Worm (Caenorhabditis elegans) whole organism, young adult: ENCODE data around the gene oac-50.

Source experiments
- B0019.2 ChIP-seq: fragments of 200-800 bp; sonication (Bioruptor generic); conservative IDR thresholded peaks from 2 replicates; pipeline ENCODE4 v1.3.6; 2022; ENCODE audit warnings: missing genetic modification reagents, missing genetic modification characterization, missing compliant biosample characterization
- B0035.1 ChIP-seq: sonication (generic microtip); optimal IDR thresholded peaks from 2 replicates; lab custom pipeline; 2016; ENCODE audit warnings: missing genetic modification characterization, mild to moderate bottlenecking, missing compliant biosample characterization, missing genotype, missing genetic modification reagents
- B0336.3 ChIP-seq: fragments of 200-800 bp; sonication (Bioruptor generic); IDR thresholded peaks from 2 replicates; pipeline ENCODE4 v1.3.6; 2022; ENCODE audit warnings: missing genetic modification characterization, missing compliant biosample characterization
- F22D6.2 ChIP-seq: sonication (generic microtip); optimal IDR thresholded peaks from 2 replicates; lab custom pipeline; 2016; ENCODE audit warnings: mild to moderate bottlenecking, missing genetic modification characterization, missing compliant biosample characterization
- F33H1.4 ChIP-seq: fragments of 200-800 bp; sonication (Bioruptor generic); IDR thresholded peaks from 2 replicates; pipeline ENCODE4 v1.3.6; 2022; ENCODE audit warnings: missing genetic modification reagents, missing genetic modification characterization, missing compliant biosample characterization
- F49E8.2 ChIP-seq: sonication (generic microtip); optimal IDR thresholded peaks from 3 replicates; lab custom pipeline; 2017; ENCODE audit warnings: missing genetic modification characterization, mild to moderate bottlenecking, missing compliant biosample characterization, antibody characterized with exemption, moderate library complexity; ENCODE audit not compliant: insufficient read depth
- F57A8.1 ChIP-seq: fragments of 200-800 bp; sonication (Bioruptor generic); optimal IDR thresholded peaks from 2 replicates; lab custom pipeline; 2018; ENCODE audit warnings: mild to moderate bottlenecking, missing genetic modification characterization, moderate library complexity, missing compliant biosample characterization
- Y67H2A.10 ChIP-seq: fragments of 200-800 bp; sonication (Bioruptor generic); conservative IDR thresholded peaks from 2 replicates; pipeline ENCODE4 v1.3.6; 2022; ENCODE audit warnings: missing genetic modification reagents, missing genetic modification characterization, missing compliant biosample characterization
- Y79H2A.3 ChIP-seq: fragments of 200-800 bp; sonication (Bioruptor generic); conservative IDR thresholded peaks from 2 replicates; pipeline ENCODE4 v1.3.6; 2022; ENCODE audit warnings: missing genetic modification reagents, missing genetic modification characterization, missing compliant biosample characterization
- athp-1 ChIP-seq: sonication (generic microtip); optimal IDR thresholded peaks from 2 replicates; lab custom pipeline; 2017; ENCODE audit warnings: mild to moderate bottlenecking, missing genetic modification characterization, missing compliant biosample characterization
- attf-3 ChIP-seq: fragments of 200-800 bp; sonication (Bioruptor generic); conservative IDR thresholded peaks from 2 replicates; pipeline ENCODE4 v1.3.6; 2022; ENCODE audit warnings: missing genetic modification reagents, missing genetic modification characterization, missing compliant biosample characterization
- attf-5 ChIP-seq: fragments of 200-800 bp; sonication (Bioruptor generic); optimal IDR thresholded peaks from 2 replicates; lab custom pipeline; 2018; ENCODE audit warnings: mild to moderate bottlenecking, missing genetic modification characterization, missing compliant biosample characterization
- bed-1 ChIP-seq: fragments of 200-800 bp; sonication (Bioruptor generic); IDR thresholded peaks from 2 replicates; pipeline ENCODE4 v1.3.6; 2022; ENCODE audit warnings: missing genetic modification reagents, missing genetic modification characterization, missing compliant biosample characterization
- bed-2 ChIP-seq: fragments of 200-800 bp; sonication (Bioruptor generic); IDR thresholded peaks from 2 replicates; pipeline ENCODE4 v1.3.6; 2022; ENCODE audit warnings: missing genetic modification reagents, missing genetic modification characterization, missing compliant biosample characterization
- ceh-27 ChIP-seq: fragments of 200-800 bp; sonication (Bioruptor generic); optimal IDR thresholded peaks from 2 replicates; lab custom pipeline; 2018; ENCODE audit warnings: mild to moderate bottlenecking, missing genetic modification characterization, moderate library complexity, missing compliant biosample characterization
- ceh-40 ChIP-seq: fragments of 200-800 bp; sonication (Bioruptor generic); IDR thresholded peaks from 2 replicates; pipeline ENCODE4 v1.3.6; 2022; ENCODE audit warnings: missing genetic modification characterization, missing compliant biosample characterization
- die-1 ChIP-seq: sonication (generic microtip); optimal IDR thresholded peaks from 2 replicates; lab custom pipeline; 2016; ENCODE audit warnings: missing genotype, mild to moderate bottlenecking, missing genetic modification characterization, missing compliant biosample characterization
- egl-18 ChIP-seq: fragments of 200-800 bp; sonication (Bioruptor generic); IDR thresholded peaks from 2 replicates; pipeline ENCODE4 v1.3.6; 2022; ENCODE audit warnings: missing genetic modification reagents, missing genetic modification characterization, missing compliant biosample characterization
- egrh-3 ChIP-seq: fragments of 200-800 bp; sonication (Bioruptor generic); IDR thresholded peaks from 2 replicates; pipeline ENCODE4 v1.3.6; 2022; ENCODE audit warnings: missing genetic modification reagents, missing genetic modification characterization, missing compliant biosample characterization
- gei-17 ChIP-seq: fragments of 200-800 bp; sonication (Bioruptor generic); optimal IDR thresholded peaks from 2 replicates; lab custom pipeline; 2018; ENCODE audit warnings: mild to moderate bottlenecking, missing genetic modification characterization, missing compliant biosample characterization
- him-1 ChIP-seq: sonication (generic microtip); optimal IDR thresholded peaks from 2 replicates; lab custom pipeline; 2016; ENCODE audit warnings: missing genotype, missing genetic modification reagents, missing genetic modification characterization, missing compliant biosample characterization
- hlh-12 ChIP-seq: sonication (generic microtip); optimal IDR thresholded peaks from 2 replicates; lab custom pipeline; 2016; ENCODE audit warnings: missing genetic modification characterization, missing compliant biosample characterization
- hrde-1 ChIP-seq: sonication (generic microtip); optimal IDR thresholded peaks from 2 replicates; lab custom pipeline; 2016; ENCODE audit warnings: missing genetic modification characterization, mild to moderate bottlenecking, missing compliant biosample characterization, moderate library complexity, missing genotype, missing genetic modification reagents, borderline replicate concordance
- let-607 ChIP-seq, 2 experiments: fragments of 200-800 bp in 1 of 2; sonication (Bioruptor generic) in 1 of 2; sonication (generic microtip) in 1 of 2; optimal IDR thresholded peaks; 2 replicates each; lab custom pipeline; 2016 to 2018; ENCODE audit warnings: mild to moderate bottlenecking in 2 of 2, missing compliant biosample characterization in 2 of 2, missing genetic modification characterization in 2 of 2, moderate library complexity in 2 of 2, missing genotype in 1 of 2
- lin-26 ChIP-seq: fragments of 200-800 bp; sonication (Bioruptor generic); IDR thresholded peaks from 2 replicates; pipeline ENCODE4 v1.3.6; 2022; ENCODE audit warnings: missing genetic modification reagents, missing genetic modification characterization, missing compliant biosample characterization
- lin-40 ChIP-seq: sonication (generic microtip); optimal IDR thresholded peaks from 2 replicates; lab custom pipeline; 2016; ENCODE audit warnings: missing genetic modification characterization, mild to moderate bottlenecking, missing compliant biosample characterization, missing genotype, missing genetic modification reagents
- lir-1 ChIP-seq: fragments of 200-800 bp; sonication (Bioruptor generic); conservative IDR thresholded peaks from 2 replicates; pipeline ENCODE4 v1.3.6; 2022; ENCODE audit warnings: missing genetic modification reagents, missing genetic modification characterization, missing compliant biosample characterization
- madf-10 ChIP-seq: sonication (generic microtip); optimal IDR thresholded peaks from 2 replicates; lab custom pipeline; 2016; ENCODE audit warnings: mild to moderate bottlenecking, missing genetic modification characterization, missing compliant biosample characterization
- madf-6 ChIP-seq: fragments of 200-800 bp; sonication (Bioruptor generic); IDR thresholded peaks from 2 replicates; pipeline ENCODE4 v1.3.6; 2022; ENCODE audit warnings: missing genetic modification reagents, missing genetic modification characterization, missing compliant biosample characterization
- madf-8 ChIP-seq: fragments of 200-800 bp; sonication (Bioruptor generic); conservative IDR thresholded peaks from 2 replicates; pipeline ENCODE4 v1.3.6; 2022; ENCODE audit warnings: missing genetic modification reagents, missing genetic modification characterization, missing compliant biosample characterization
- mxl-1 ChIP-seq: sonication (generic microtip); optimal IDR thresholded peaks from 2 replicates; lab custom pipeline; 2016; ENCODE audit warnings: missing genetic modification characterization, missing compliant biosample characterization
- nfya-2 ChIP-seq: fragments of 200-800 bp; sonication (Bioruptor generic); IDR thresholded peaks from 2 replicates; pipeline ENCODE4 v1.3.6; 2022; ENCODE audit warnings: missing genetic modification reagents, missing genetic modification characterization, missing compliant biosample characterization
- nfyb-1 ChIP-seq: fragments of 200-800 bp; sonication (Bioruptor generic); IDR thresholded peaks from 2 replicates; pipeline ENCODE4 v1.3.6; 2022; ENCODE audit warnings: missing genetic modification reagents, missing genetic modification characterization, missing compliant biosample characterization
- pha-4 ChIP-seq: fragments of 150-350 bp; sonication (generic microtip); optimal IDR thresholded peaks from 2 replicates; lab custom pipeline; 2014; ENCODE audit warnings: missing biosample characterization, missing genetic modification reagents, missing genetic modification characterization
- rcor-1 ChIP-seq: fragments of 200-800 bp; sonication (Bioruptor generic); IDR thresholded peaks from 2 replicates; pipeline ENCODE4 v1.3.6; 2022; ENCODE audit warnings: missing genetic modification reagents, missing genetic modification characterization, missing compliant biosample characterization
- rpc-1 ChIP-seq, 2 experiments: fragments of 150-350 bp in 1 of 2; sonication (generic microtip) in 1 of 2; optimal IDR thresholded peaks; 2 replicates each; lab custom pipeline; 2014 to 2018; ENCODE audit warnings: missing biosample characterization in 1 of 2, missing genetic modification characterization in 1 of 2, missing genetic modification reagents in 1 of 2, missing genotype in 1 of 2
- xnd-1 ChIP-seq: sonication (generic microtip); optimal IDR thresholded peaks from 2 replicates; lab custom pipeline; 2016; ENCODE audit warnings: missing genotype, missing genetic modification reagents, missing genetic modification characterization, missing compliant biosample characterization

The oac-50 gene

ce11 chrV:9058627-9059026, 14.7 kb downstream of the oac-50 start, which contains the start of gene C25E10.11:
Gene C25E10.11, minus strand, starts transcription at chrV:9058727.
- TF ChIP-seq lin-26 (GFP tag; lab: Robert Waterston, UW) (no peak), F33H1.4 (no peak), attf-5 (GFP tag; lab: Kevin White, UChicago) (no peak), madf-10 (tag; lab: Kevin White, UChicago) (no peak), nfyb-1 (GFP tag; lab: Robert Waterston, UW) (no peak), let-607 (tag; optimal IDR thresholded peaks at IDR 0.05; lab: Kevin White, UChicago) (no peak), Y79H2A.3 (GFP tag; lab: Robert Waterston, UW) (no peak), lin-40 (no peak), him-1 (tag; lab: Kevin White, UChicago) (no peak), hrde-1 (tag; lab: Kevin White, UChicago) (no peak), ceh-27 (GFP tag; lab: Kevin White, UChicago) (no peak), bed-2 (GFP tag; lab: Robert Waterston, UW) (no peak), egl-18 (GFP tag; lab: Robert Waterston, UW) (no peak), egrh-3 (GFP tag; lab: Robert Waterston, UW) (no peak), Y67H2A.10 (GFP tag; lab: Robert Waterston, UW) (no peak), pha-4 (tag; lab: Kevin White, UChicago) (no peak), madf-8 (GFP tag; lab: Robert Waterston, UW) (no peak), bed-1 (no peak), F57A8.1 (GFP tag; lab: Kevin White, UChicago) (no peak), F49E8.2 (tag; lab: Kevin White, UChicago) (no peak)

ce11 chrV:9056253-9056652, 17.1 kb downstream of the oac-50 start, which contains the start of gene C25E10.10:
Gene C25E10.10, minus strand, starts transcription at chrV:9056353.
- no peak for TF ChIP-seq F22D6.2 (tag; lab: Kevin White, UChicago)
- TF ChIP-seq attf-3 (GFP tag; lab: Robert Waterston, UW) = no peak
- TF ChIP-seq athp-1 (tag; lab: Kevin White, UChicago) = no peak
- no peak for TF ChIP-seq hlh-12 (tag; lab: Kevin White, UChicago)
- no peak for TF ChIP-seq mxl-1 (tag; lab: Kevin White, UChicago)
- no peak for TF ChIP-seq rcor-1 (GFP tag; lab: Robert Waterston, UW)
- no peak for TF ChIP-seq B0019.2
- no peak for TF ChIP-seq ceh-40
- TF ChIP-seq B0035.1 (tag; lab: Kevin White, UChicago) = no peak

- TF ChIP-seq xnd-1 (tag; lab: Kevin White, UChicago) (no peak), madf-6 (GFP tag; lab: Robert Waterston, UW) (no peak), lir-1 (GFP tag; lab: Robert Waterston, UW) (no peak), die-1 (tag; lab: Kevin White, UChicago) (no peak), nfya-2 (GFP tag; lab: Robert Waterston, UW) (no peak), rpc-1 (optimal IDR thresholded peaks at IDR 0.05; lab: Kevin White, UChicago) (no peak), rpc-1 (tag; optimal IDR thresholded peaks at IDR 0.05; lab: Kevin White, UChicago) (no peak), B0336.3 (GFP tag; lab: Robert Waterston, UW) (no peak), gei-17 (GFP tag; lab: Kevin White, UChicago) (no peak), F49E8.2 (tag; lab: Kevin White, UChicago) (no peak), Y67H2A.10 (GFP tag; lab: Robert Waterston, UW) (no peak)
These were observed 17.7 kb downstream of the oac-50 start for ce11 chrV:9055644-9056043.
